Worm (Caenorhabditis elegans): ENCODE results near the gene C39E9.8.

C39E9.8 gene

ce11 chrIV:13075625-13076252, 3.5 kb upstream of the C39E9.8 start:
- no peak for TF ChIP-seq ama-1 (optimal IDR thresholded peaks at IDR 0.05)
- no peak for TF ChIP-seq eor-1 (tag; optimal IDR thresholded peaks at IDR 0.05)
- no peak for TF ChIP-seq nhr-11 (tag; optimal IDR thresholded peaks at IDR 0.05)
- no peak for TF ChIP-seq fkh-2 (tag; optimal IDR thresholded peaks at IDR 0.05)
- no peak for TF ChIP-seq nhr-12 (tag; optimal IDR thresholded peaks at IDR 0.05)
- no peak for TF ChIP-seq nfya-1 (tag; optimal IDR thresholded peaks at IDR 0.05; ENCODE audit: insufficient read depth)
- TF ChIP-seq mdl-1 (tag; optimal IDR thresholded peaks at IDR 0.05): no peak
- TF ChIP-seq nhr-25 (tag; optimal IDR thresholded peaks at IDR 0.05): peak; percentile 17
- TF ChIP-seq nhr-43 (tag; optimal IDR thresholded peaks at IDR 0.05; ENCODE audit: poor library complexity, severe bottlenecking): peak; percentile 63
- no peak for TF ChIP-seq elt-1 (tag; optimal IDR thresholded peaks at IDR 0.05)
- TF ChIP-seq pha-4 (tag; optimal IDR thresholded peaks at IDR 0.05): no peak
- no peak for TF ChIP-seq sea-2 (GFP tag; optimal IDR thresholded peaks at IDR 0.05)
- no peak for TF ChIP-seq zag-1 (tag; optimal IDR thresholded peaks at IDR 0.05)
- TF ChIP-seq nhr-76 (tag; optimal IDR thresholded peaks at IDR 0.05): no peak
- TF ChIP-seq R02D3.7 (tag; optimal IDR thresholded peaks at IDR 0.05): no peak
- peak in 2 of 3 experiments; percentile 43 to 47 for TF ChIP-seq elt-3 (tag; optimal IDR thresholded peaks at IDR 0.05)
- peak; percentile 51 for TF ChIP-seq nhr-23 (tag; optimal IDR thresholded peaks at IDR 0.05)

DNA sequence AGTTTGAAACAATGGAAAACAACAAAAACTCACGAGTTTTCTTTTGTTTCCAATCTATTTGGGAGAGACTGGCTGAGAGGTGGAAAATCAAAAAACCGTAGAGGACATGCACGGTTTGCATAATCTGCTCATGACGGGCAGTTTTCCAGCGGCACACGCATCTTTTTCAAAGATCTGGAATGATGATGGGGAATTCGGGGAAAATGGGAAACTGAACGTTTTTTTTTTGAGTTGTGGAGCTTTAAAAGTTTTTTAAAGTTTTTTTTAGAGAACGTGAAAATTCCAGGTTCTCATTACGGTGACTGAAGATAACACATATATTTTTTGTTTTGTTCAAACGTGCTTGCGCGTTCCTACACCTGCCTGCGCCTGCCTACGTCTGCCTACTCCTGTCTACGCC, 2.6 kb upstream of the C39E9.8 start, which contains the start of gene C39E9.7:
TSS of gene C39E9.7 (minus strand) at position 101 of the 400 bp plus-strand sequence.
- TF ChIP-seq aly-2 (tag; optimal IDR thresholded peaks at IDR 0.05): no peak
- no peak for TF ChIP-seq elt-3 (tag; optimal IDR thresholded peaks at IDR 0.05)

DNA sequence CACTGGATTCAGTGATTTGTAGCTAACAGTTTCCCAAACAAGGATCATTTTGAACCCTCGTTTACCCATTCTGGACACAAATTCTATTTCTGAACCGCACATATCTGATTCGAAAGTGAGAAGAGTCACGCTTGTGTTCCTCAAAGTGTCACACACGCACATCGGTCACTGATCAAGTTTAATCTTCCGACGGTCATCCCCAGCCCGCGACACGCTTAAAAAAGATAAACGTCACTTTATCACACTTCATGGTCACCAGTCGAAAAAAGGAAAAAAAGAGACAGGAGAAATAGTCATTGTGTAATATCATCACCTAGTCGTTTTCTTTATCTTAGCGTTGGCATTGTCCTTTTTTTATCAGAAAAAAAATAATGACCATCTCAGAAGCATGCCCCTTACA, 1.6 kb upstream of the C39E9.8 start:
- no peak for TF ChIP-seq jun-1 (tag; optimal IDR thresholded peaks at IDR 0.05)
- peak; percentile 81 for TF ChIP-seq nhr-25 (tag; optimal IDR thresholded peaks at IDR 0.05)
- peak; percentile 39 for TF ChIP-seq nhr-23 (tag; optimal IDR thresholded peaks at IDR 0.05)
- peak; percentile 91 for TF ChIP-seq nhr-43 (tag; optimal IDR thresholded peaks at IDR 0.05; ENCODE audit: poor library complexity, severe bottlenecking)

DNA sequence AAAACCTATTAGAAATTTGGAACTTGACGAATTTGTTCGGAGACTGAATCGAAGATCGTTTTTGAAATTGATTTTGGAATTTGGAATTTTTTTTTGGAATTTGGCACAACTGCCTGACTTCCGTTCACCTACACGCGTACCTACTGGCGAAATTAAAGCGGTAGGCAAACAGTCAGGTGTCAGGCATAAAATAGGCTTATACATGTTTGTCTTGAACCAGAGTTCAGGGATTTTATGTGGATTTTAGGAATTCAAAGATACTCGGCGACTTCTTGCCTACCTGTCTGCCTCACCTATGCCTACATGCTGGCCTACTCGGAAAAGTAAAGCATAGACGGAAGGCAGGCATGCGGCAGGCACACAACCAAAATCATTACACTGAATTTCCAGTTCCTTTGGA, 904 bp upstream of the C39E9.8 start:
- no peak for TF ChIP-seq pha-4 (tag; optimal IDR thresholded peaks at IDR 0.05)
- no peak for TF ChIP-seq fkh-10 (GFP tag; optimal IDR thresholded peaks at IDR 0.05)
- TF ChIP-seq tbx-2 (tag; optimal IDR thresholded peaks at IDR 0.05): no peak
- no peak for TF ChIP-seq jun-1 (tag; optimal IDR thresholded peaks at IDR 0.05)
- no peak for TF ChIP-seq mml-1 (tag; optimal IDR thresholded peaks at IDR 0.05)
- TF ChIP-seq nhr-23 (tag; optimal IDR thresholded peaks at IDR 0.05): no peak
- no peak for TF ChIP-seq elt-2 (tag; optimal IDR thresholded peaks at IDR 0.05)
- TF ChIP-seq egl-5 (tag; optimal IDR thresholded peaks at IDR 0.05): no peak
- TF ChIP-seq R02D3.7 (tag; optimal IDR thresholded peaks at IDR 0.05): no peak
- no peak for TF ChIP-seq unc-39 (tag; optimal IDR thresholded peaks at IDR 0.05)
- TF ChIP-seq ceh-16 (tag; optimal IDR thresholded peaks at IDR 0.05): no peak
- TF ChIP-seq nhr-25 (tag; optimal IDR thresholded peaks at IDR 0.05): no peak
- TF ChIP-seq nhr-11 (tag; optimal IDR thresholded peaks at IDR 0.05): no peak
- TF ChIP-seq nhr-237 (tag; optimal IDR thresholded peaks at IDR 0.05): no peak
- no peak for TF ChIP-seq skn-1 (tag; optimal IDR thresholded peaks at IDR 0.05)

DNA sequence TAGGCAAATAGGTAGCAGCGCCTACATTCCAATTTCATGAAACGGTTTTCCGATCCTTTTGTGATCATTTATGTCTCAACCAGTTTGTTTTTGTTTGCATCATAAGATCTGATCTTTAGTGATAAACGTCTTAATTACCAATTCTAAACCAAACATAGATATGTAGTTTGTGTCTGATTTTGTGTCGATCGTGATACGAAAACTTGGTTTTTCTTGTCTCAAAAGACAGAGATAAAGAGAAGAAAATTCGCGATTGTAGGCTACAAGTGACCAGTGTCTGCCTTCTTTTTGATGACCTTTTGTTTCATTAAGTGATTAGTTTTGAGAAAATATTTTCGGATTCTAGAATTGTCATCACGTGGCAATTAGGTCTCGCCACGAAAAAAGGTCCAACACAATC, 939 bp downstream of the C39E9.8 start:
- TF ChIP-seq ama-1 (optimal IDR thresholded peaks at IDR 0.05) (peak; percentile 24), elt-2 (tag; optimal IDR thresholded peaks at IDR 0.05) (no peak), nhr-25 (tag; optimal IDR thresholded peaks at IDR 0.05) (peak; percentile 30), nhr-11 (tag; optimal IDR thresholded peaks at IDR 0.05) (peak; percentile 34), snpc-4 (tag; optimal IDR thresholded peaks at IDR 0.05) (no peak), elt-3 (tag; optimal IDR thresholded peaks at IDR 0.05) (peak in 1 of 3 experiments; percentile 12), nfya-1 (tag; optimal IDR thresholded peaks at IDR 0.05; ENCODE audit: insufficient read depth) (peak; percentile 18), ceh-16 (tag; optimal IDR thresholded peaks at IDR 0.05) (no peak), fkh-10 (GFP tag; optimal IDR thresholded peaks at IDR 0.05) (no peak), lin-15B (tag; optimal IDR thresholded peaks at IDR 0.05) (no peak), nhr-23 (tag; optimal IDR thresholded peaks at IDR 0.05) (peak; percentile 63), unc-62 (GFP tag; optimal IDR thresholded peaks at IDR 0.05) (no peak), nhr-77 (tag; optimal IDR thresholded peaks at IDR 0.05) (no peak), nhr-43 (tag; optimal IDR thresholded peaks at IDR 0.05; ENCODE audit: poor library complexity, severe bottlenecking) (peak; percentile 57)
